Worm (Caenorhabditis elegans): Measurements from ENCODE around the gene vps-60.

- no peak for TF ChIP-seq elt-3 (tag; optimal IDR thresholded peaks at IDR 0.05)
- no peak for TF ChIP-seq nhr-76 (tag; optimal IDR thresholded peaks at IDR 0.05)
- no peak for TF ChIP-seq ceh-9 (tag; optimal IDR thresholded peaks at IDR 0.05)
- no peak for TF ChIP-seq mml-1 (tag; optimal IDR thresholded peaks at IDR 0.05)
- TF ChIP-seq mdl-1 (tag; optimal IDR thresholded peaks at IDR 0.05): no peak
- no peak for TF ChIP-seq nhr-11 (tag; optimal IDR thresholded peaks at IDR 0.05)
- TF ChIP-seq nhr-237 (tag; optimal IDR thresholded peaks at IDR 0.05): no peak
These were observed 31.8 kb upstream of the vps-60 start, which contains the start of the genes F28A12.10 and acd-4 for ce11 chrV:8637666-8638271.

All from whole organism, L3 larva.